Fruit fly (Drosophila melanogaster) whole organism, prepupa: ENCODE measurements around the gene CG31810.
A peak's percentile ranks its signal among the peaks of the same experiment; 100 is the strongest.

Source experiments
- Blimp-1 ChIP-seq: fragments of 200-800 bp; sonication (Bioruptor generic); optimal IDR thresholded peaks from 3 replicates; lab custom pipeline; 2017; ENCODE audit warnings: missing biosample characterization, missing genetic modification characterization, mild to moderate bottlenecking, moderate library complexity, missing genetic modification reagents
- CG10631 ChIP-seq: fragments of 200-800 bp; sonication (Bioruptor generic); optimal IDR thresholded peaks from 2 replicates; lab custom pipeline; 2016; ENCODE audit warnings: missing biosample characterization, missing genetic modification characterization
- CG10669 ChIP-seq: fragments of 200-800 bp; sonication (Bioruptor generic); optimal IDR thresholded peaks from 3 replicates; lab custom pipeline; 2018; ENCODE audit warnings: missing biosample characterization, mild to moderate bottlenecking, missing genetic modification characterization, moderate library complexity
- CG11294 ChIP-seq: fragments of 200-800 bp; sonication (Bioruptor generic); IDR thresholded peaks from 2 replicates; pipeline ENCODE4 v1.3.6; 2022; ENCODE audit warnings: missing biosample characterization, missing genetic modification characterization
- CG11762 ChIP-seq: fragments of 200-800 bp; sonication (Bioruptor generic); optimal IDR thresholded peaks from 3 replicates; lab custom pipeline; 2016; ENCODE audit warnings: missing biosample characterization, missing genetic modification characterization; ENCODE audit not compliant: insufficient read depth
- CG1621 ChIP-seq: fragments of 200-800 bp; sonication (Bioruptor generic); optimal IDR thresholded peaks from 3 replicates; lab custom pipeline; 2018; ENCODE audit warnings: missing biosample characterization, mild to moderate bottlenecking, missing genetic modification characterization
- CG16779 ChIP-seq: fragments of 200-800 bp; sonication (Bioruptor generic); optimal IDR thresholded peaks from 3 replicates; lab custom pipeline; 2017; ENCODE audit warnings: missing biosample characterization, mild to moderate bottlenecking, missing genetic modification characterization
- CG3032 ChIP-seq: fragments of 200-800 bp; optimal IDR thresholded peaks from 2 replicates; lab custom pipeline; 2019; ENCODE audit warnings: missing biosample characterization, mild to moderate bottlenecking, missing genetic modification characterization, moderate library complexity
- CG31627 ChIP-seq: fragments of 200-800 bp; sonication (Bioruptor generic); optimal IDR thresholded peaks from 3 replicates; lab custom pipeline; 2016; ENCODE audit warnings: missing biosample characterization, missing genetic modification characterization
- CG34406 ChIP-seq: fragments of 200-800 bp; sonication (Bioruptor generic); optimal IDR thresholded peaks from 3 replicates; lab custom pipeline; 2016; ENCODE audit warnings: missing biosample characterization, missing genetic modification characterization
- CG3919 ChIP-seq: fragments of 200-800 bp; sonication (Bioruptor generic); optimal IDR thresholded peaks from 3 replicates; lab custom pipeline; 2016; ENCODE audit warnings: missing biosample characterization, missing genetic modification characterization
- CG4318 ChIP-seq: fragments of 200-800 bp; sonication (Bioruptor generic); optimal IDR thresholded peaks from 3 replicates; lab custom pipeline; 2017; ENCODE audit warnings: missing biosample characterization, mild to moderate bottlenecking, missing genetic modification characterization
- CG6163 ChIP-seq: fragments of 200-800 bp; sonication (Bioruptor generic); IDR thresholded peaks from 3 replicates; pipeline ENCODE4 v1.3.6; 2022; ENCODE audit warnings: missing biosample characterization, missing genetic modification characterization
- CG6276 ChIP-seq: fragments of 200-800 bp; sonication (Bioruptor generic); optimal IDR thresholded peaks from 2 replicates; lab custom pipeline; 2017; ENCODE audit warnings: missing biosample characterization, mild to moderate bottlenecking, missing genetic modification characterization
- CG6792 ChIP-seq: fragments of 200-800 bp; sonication (Bioruptor generic); optimal IDR thresholded peaks from 3 replicates; lab custom pipeline; 2016; ENCODE audit warnings: missing biosample characterization, missing genetic modification characterization
- CG6808 ChIP-seq: fragments of 200-800 bp; sonication (Bioruptor generic); optimal IDR thresholded peaks from 3 replicates; lab custom pipeline; 2017; ENCODE audit warnings: missing biosample characterization, missing genetic modification characterization, mild to moderate bottlenecking, moderate library complexity, missing genetic modification reagents
- CG6854 ChIP-seq: fragments of 200-800 bp; sonication (Bioruptor generic); optimal IDR thresholded peaks from 2 replicates; lab custom pipeline; 2017; ENCODE audit warnings: missing biosample characterization, mild to moderate bottlenecking, missing genetic modification characterization
- CG8119 ChIP-seq: fragments of 200-800 bp; sonication (Bioruptor generic); IDR thresholded peaks from 3 replicates; pipeline ENCODE4 v1.3.6; 2022; ENCODE audit warnings: missing biosample characterization, missing genetic modification characterization
- CG8319 ChIP-seq: fragments of 200-800 bp; sonication (Bioruptor generic); optimal IDR thresholded peaks from 3 replicates; lab custom pipeline; 2016; ENCODE audit warnings: missing biosample characterization, missing genetic modification characterization
- Eip78C ChIP-seq: fragments of 200-800 bp; sonication (Bioruptor generic); peaks from one replicate; lab custom pipeline; 2016; ENCODE audit warnings: missing biosample characterization, missing genetic modification characterization
- Ets96B ChIP-seq: fragments of 200-800 bp; optimal IDR thresholded peaks from 2 replicates; lab custom pipeline; 2019; ENCODE audit warnings: missing biosample characterization, mild to moderate bottlenecking, missing genetic modification characterization, moderate library complexity
- Hr38 ChIP-seq: sonication (Bioruptor generic); optimal IDR thresholded peaks from 2 replicates; lab custom pipeline; 2016; ENCODE audit warnings: missing biosample characterization, missing genetic modification characterization
- Hr39 ChIP-seq: fragments of 200-800 bp; sonication (Bioruptor generic); optimal IDR thresholded peaks from 2 replicates; lab custom pipeline; 2016; ENCODE audit warnings: missing biosample characterization, missing genetic modification characterization
- Hr4 ChIP-seq: fragments of 200-800 bp; sonication (Bioruptor generic); optimal IDR thresholded peaks from 3 replicates; lab custom pipeline; 2016; ENCODE audit warnings: missing biosample characterization, missing genetic modification characterization
- Met ChIP-seq: fragments of 200-800 bp; sonication (Bioruptor generic); optimal IDR thresholded peaks from 3 replicates; lab custom pipeline; 2016; ENCODE audit warnings: missing biosample characterization, missing genetic modification characterization
- Smox ChIP-seq: fragments of 200-800 bp; sonication (Bioruptor generic); optimal IDR thresholded peaks from 3 replicates; lab custom pipeline; 2016; ENCODE audit warnings: missing biosample characterization, missing genetic modification characterization
- Sox102F ChIP-seq: fragments of 200-800 bp; sonication (Bioruptor generic); optimal IDR thresholded peaks from 2 replicates; lab custom pipeline; 2016; ENCODE audit warnings: missing biosample characterization, mild to moderate bottlenecking, missing genetic modification characterization
- Sox14 ChIP-seq: fragments of 200-800 bp; sonication (Bioruptor generic); optimal IDR thresholded peaks from 3 replicates; lab custom pipeline; 2016; ENCODE audit warnings: missing biosample characterization, missing genetic modification characterization
- Sox15 ChIP-seq: fragments of 200-800 bp; sonication (Bioruptor generic); optimal IDR thresholded peaks from 3 replicates; lab custom pipeline; 2016; ENCODE audit warnings: missing biosample characterization, missing genetic modification characterization
- acj6 ChIP-seq: fragments of 200-800 bp; sonication (Bioruptor generic); optimal IDR thresholded peaks from 3 replicates; lab custom pipeline; 2016; ENCODE audit warnings: missing biosample characterization, missing genetic modification characterization
- cyc ChIP-seq: fragments of 200-800 bp; sonication (Bioruptor generic); optimal IDR thresholded peaks from 3 replicates; lab custom pipeline; 2016; ENCODE audit warnings: missing biosample characterization, missing genetic modification characterization
- dac ChIP-seq: fragments of 200-800 bp; sonication (Bioruptor generic); optimal IDR thresholded peaks from 2 replicates; lab custom pipeline; 2017; ENCODE audit warnings: missing biosample characterization, mild to moderate bottlenecking, missing genetic modification characterization
- eg ChIP-seq: fragments of 200-800 bp; sonication (Bioruptor generic); IDR thresholded peaks from 3 replicates; pipeline ENCODE4 v1.3.6; 2022; ENCODE audit warnings: missing biosample characterization, missing genetic modification characterization
- esn ChIP-seq: fragments of 200-800 bp; sonication (Bioruptor generic); optimal IDR thresholded peaks from 2 replicates; lab custom pipeline; 2016; ENCODE audit warnings: missing biosample characterization, mild to moderate bottlenecking, missing genetic modification characterization, moderate library complexity
- fd59A ChIP-seq: fragments of 200-800 bp; sonication (Bioruptor generic); optimal IDR thresholded peaks from 2 replicates; lab custom pipeline; 2017; ENCODE audit warnings: missing biosample characterization, mild to moderate bottlenecking, missing genetic modification characterization, missing genetic modification reagents
- net ChIP-seq: fragments of 200-800 bp; sonication (Bioruptor generic); optimal IDR thresholded peaks from 3 replicates; lab custom pipeline; 2016; ENCODE audit warnings: missing biosample characterization, missing genetic modification characterization
- pdm3 ChIP-seq: fragments of 200-800 bp; sonication (Bioruptor generic); optimal IDR thresholded peaks from 3 replicates; lab custom pipeline; 2016; ENCODE audit warnings: missing biosample characterization, missing genetic modification characterization
- spab ChIP-seq: fragments of 200-800 bp; sonication (Bioruptor generic); optimal IDR thresholded peaks from 2 replicates; lab custom pipeline; 2017; ENCODE audit warnings: missing biosample characterization, mild to moderate bottlenecking, missing genetic modification characterization, missing genetic modification reagents
- ss ChIP-seq, 2 experiments: fragments of 200-800 bp; sonication (Bioruptor generic); optimal IDR thresholded peaks; 2 replicates in 1 of 2; 3 replicates in 1 of 2; lab custom pipeline; 2017 to 2018; ENCODE audit warnings: mild to moderate bottlenecking in 2 of 2, missing biosample characterization in 2 of 2, missing genetic modification characterization in 2 of 2, moderate library complexity in 1 of 2
- svp ChIP-seq: fragments of 200-800 bp; sonication (Bioruptor generic); peaks from one replicate; lab custom pipeline; 2016; ENCODE audit warnings: missing biosample characterization, missing genetic modification characterization
- topi ChIP-seq: fragments of 200-800 bp; sonication (Bioruptor generic); optimal IDR thresholded peaks from 3 replicates; lab custom pipeline; 2016; ENCODE audit warnings: missing biosample characterization, missing genetic modification characterization
- vri ChIP-seq: fragments of 200-800 bp; sonication (Bioruptor generic); optimal IDR thresholded peaks from 3 replicates; lab custom pipeline; 2016; ENCODE audit warnings: missing biosample characterization, mild to moderate bottlenecking, missing genetic modification characterization

The CG31810 gene

dm6 chr2L:16818335-16818973, 33.7 kb downstream of the CG31810 start (continued):
- TF ChIP-seq CG8119: peak; percentile 79; the same call in 2 of the 3 replicates
- TF ChIP-seq CG11294 (GFP tag; lab: Robert Waterston, UW): peak; percentile 56; the same call in 1 of the 2 replicates
- TF ChIP-seq CG6854 (GFP tag; lab: Kevin White, UChicago): no peak
- TF ChIP-seq CG3919 (GFP tag; lab: Kevin White, UChicago): no peak
- peak; percentile 56 for TF ChIP-seq CG34406 (GFP tag; lab: Kevin White, UChicago)
- TF ChIP-seq CG6276: peak; percentile 72
- peak; percentile 59 for TF ChIP-seq CG1621 (tag; lab: Kevin White, UChicago)
- peak; percentile 75 for TF ChIP-seq CG10631
- peak; percentile 73 for TF ChIP-seq spab (GFP tag; lab: Kevin White, UChicago)
- peak; percentile 51 for TF ChIP-seq Hr39 (GFP tag; lab: Kevin White, UChicago)
- TF ChIP-seq esn: peak; percentile 75
- TF ChIP-seq Hr4: peak; percentile 80
- TF ChIP-seq acj6 (GFP tag; lab: Kevin White, UChicago): peak; percentile 77
- TF ChIP-seq CG16779 (tag; lab: Kevin White, UChicago): no peak
- peak; percentile 51 for TF ChIP-seq cyc (GFP tag; lab: Kevin White, UChicago)
- TF ChIP-seq CG8319: peak; percentile 58
- TF ChIP-seq CG31627 (GFP tag; lab: Kevin White, UChicago): peak; percentile 49
- no peak; the same call in 1 of the 3 replicates for TF ChIP-seq eg
- peak; percentile 76 for TF ChIP-seq Sox14 (GFP tag; lab: Kevin White, UChicago)
- TF ChIP-seq CG10669 (GFP tag; lab: Kevin White, UChicago): peak; percentile 81
- no peak for TF ChIP-seq dac (GFP tag; lab: Kevin White, UChicago)
- TF ChIP-seq svp (GFP tag; lab: Kevin White, UChicago): peak; percentile 71
- TF ChIP-seq Blimp-1 (GFP tag; lab: Kevin White, UChicago): no peak
- peak; percentile 63 for TF ChIP-seq CG3032 (tag; lab: Kevin White, UChicago)
- peak; percentile 14 to 47 for TF ChIP-seq ss (GFP tag; optimal IDR thresholded peaks at IDR 0.05; lab: Kevin White, UChicago)
- TF ChIP-seq CG6163: peak; percentile 79
- TF ChIP-seq CG11762 (GFP tag; lab: Kevin White, UChicago): peak; percentile 53
- peak; percentile 62 for TF ChIP-seq Smox (GFP tag; lab: Kevin White, UChicago)
- peak; percentile 61 for TF ChIP-seq fd59A (GFP tag; lab: Kevin White, UChicago)
- TF ChIP-seq CG4318: peak; percentile 37
- peak; percentile 62 for TF ChIP-seq Sox102F
- peak; percentile 42 for TF ChIP-seq CG6808
- TF ChIP-seq Sox15: peak; percentile 44
- peak; percentile 72 for TF ChIP-seq CG6792 (GFP tag; lab: Kevin White, UChicago)
- TF ChIP-seq Hr38: no peak
- peak; percentile 59 for TF ChIP-seq Met (GFP tag; lab: Kevin White, UChicago)
- TF ChIP-seq Ets96B (tag; lab: Kevin White, UChicago): peak; percentile 72
- TF ChIP-seq pdm3 (GFP tag; lab: Kevin White, UChicago): peak; percentile 75
- peak; percentile 70 for TF ChIP-seq net (GFP tag; lab: Kevin White, UChicago)
- TF ChIP-seq, all 60 proteins: peak for 50

- TF ChIP-seq topi (GFP tag; lab: Kevin White, UChicago): peak; percentile 7
- no peak for TF ChIP-seq CG6163
- peak; percentile 86 for TF ChIP-seq vri (GFP tag; lab: Kevin White, UChicago)
- peak; percentile 96 for TF ChIP-seq svp (GFP tag; lab: Kevin White, UChicago)
- TF ChIP-seq Hr39 (GFP tag; lab: Kevin White, UChicago): peak; percentile 2
- TF ChIP-seq acj6 (GFP tag; lab: Kevin White, UChicago): no peak
- peak; percentile 33 for TF ChIP-seq Eip78C
- TF ChIP-seq Met (GFP tag; lab: Kevin White, UChicago): peak; percentile 20
- peak; percentile 5 for TF ChIP-seq CG31627 (GFP tag; lab: Kevin White, UChicago)
Measured at dm6 chr2L:16817421-16818101, 34.6 kb downstream of the CG31810 start.
